Worm (Caenorhabditis elegans) whole organism, early embryonic: ENCODE data around the gene pos-1.

Experiments used
- B0310.2 ChIP-seq: sonication (generic microtip); optimal IDR thresholded peaks from 2 replicates; lab custom pipeline; 2016; ENCODE audit warnings: mild to moderate bottlenecking, missing genetic modification characterization, missing compliant biosample characterization
- aly-1 ChIP-seq: sonication (generic microtip); optimal IDR thresholded peaks from 2 replicates; lab custom pipeline; 2016; ENCODE audit warnings: missing genetic modification characterization, missing compliant biosample characterization
- ama-1 ChIP-seq: fragments of 150-350 bp; optimal IDR thresholded peaks from 2 replicates; lab custom pipeline; 2014
- hnd-1 ChIP-seq: sonication (generic microtip); optimal IDR thresholded peaks from 2 replicates; lab custom pipeline; 2016; ENCODE audit warnings: missing genetic modification characterization, missing compliant biosample characterization
- tbx-11 ChIP-seq: fragments of 200-800 bp; sonication (Bioruptor generic); IDR thresholded peaks from 2 replicates; pipeline ENCODE4 v1.3.6; 2022; ENCODE audit warnings: missing genetic modification characterization, missing compliant biosample characterization

ce11 chrV:8380076-8380475 is 33.8 kb upstream of the pos-1 start:
- no peak for TF ChIP-seq hnd-1 (tag; lab: Kevin White, UChicago)
- no peak for TF ChIP-seq tbx-11 (GFP tag; lab: Robert Waterston, UW)
- TF ChIP-seq ama-1 (lab: Kevin White, UChicago), result no peak
- no peak for TF ChIP-seq aly-1 (tag; lab: Kevin White, UChicago)
- no peak for TF ChIP-seq B0310.2 (tag; lab: Kevin White, UChicago)
